Worm (Caenorhabditis elegans): ENCODE measurements around the gene nse-4.

The nse-4 gene

DNA sequence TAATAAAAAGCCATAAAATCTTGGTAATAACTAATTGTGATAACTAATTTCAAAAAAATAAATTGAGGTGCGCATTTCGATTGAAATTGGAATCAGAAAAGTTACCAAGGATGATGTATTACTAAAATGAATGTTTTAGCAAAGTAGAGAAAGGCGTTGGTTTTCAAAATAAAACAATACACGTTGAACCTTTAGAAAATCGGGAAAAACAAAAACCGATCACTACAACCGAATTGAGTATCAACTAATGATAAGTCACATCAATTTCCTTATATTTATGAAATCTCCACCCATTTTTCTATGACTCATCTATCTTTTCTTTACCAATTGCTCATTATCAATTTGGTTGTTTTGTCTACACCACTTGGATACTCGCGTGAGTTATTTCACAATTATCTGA is 19.8 kb downstream of the nse-4 start, which contains the start of gene H21P03.10:
TSS of gene H21P03.10 (plus strand) at position 301 of the 400 bp plus-strand sequence.
- TF ChIP-seq ztf-11 (tag; optimal IDR thresholded peaks at IDR 0.05) (no peak), hlh-1 (tag; optimal IDR thresholded peaks at IDR 0.05) (no peak), elt-1 (tag; optimal IDR thresholded peaks at IDR 0.05; ENCODE audit: borderline replicate concordance, insufficient read depth) (no peak), pha-4 (tag; optimal IDR thresholded peaks at IDR 0.05) (no peak), ceh-43 (GFP tag; optimal IDR thresholded peaks at IDR 0.05) (no peak), zip-8 (tag; optimal IDR thresholded peaks at IDR 0.05) (no peak), tbx-8 (GFP tag; optimal IDR thresholded peaks at IDR 0.05) (no peak)

DNA sequence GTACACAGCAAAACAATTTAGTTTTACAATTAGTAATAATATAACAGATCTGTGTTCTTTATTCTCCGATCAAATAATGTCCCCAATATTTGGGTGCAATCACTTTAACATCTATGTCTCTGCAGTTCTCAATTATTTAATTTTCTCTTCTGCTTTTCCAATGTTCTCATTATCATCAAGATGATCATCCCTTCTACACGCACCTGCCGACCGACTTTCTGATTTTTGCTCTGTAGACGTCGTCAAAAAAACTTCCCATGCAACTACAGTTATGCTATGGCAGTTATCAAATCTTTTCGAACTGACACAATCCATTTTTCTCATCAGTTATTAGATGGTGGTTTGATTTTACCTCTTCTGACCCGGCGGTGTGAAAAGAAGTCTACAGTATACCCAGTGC is 23.0 kb downstream of the nse-4 start:
- no peak for TF ChIP-seq nhr-12 (tag; optimal IDR thresholded peaks at IDR 0.05)
- TF ChIP-seq unc-120 (tag; optimal IDR thresholded peaks at IDR 0.05; ENCODE audit: poor library complexity, severe bottlenecking), result no peak
- TF ChIP-seq nhr-2 (tag; optimal IDR thresholded peaks at IDR 0.05), result no peak
- no peak for TF ChIP-seq M03D4.4 (tag; optimal IDR thresholded peaks at IDR 0.05)
- TF ChIP-seq nhr-76 (tag; optimal IDR thresholded peaks at IDR 0.05), result no peak
- no peak for TF ChIP-seq zip-8 (tag; optimal IDR thresholded peaks at IDR 0.05)
- no peak for TF ChIP-seq sptf-1 (tag; optimal IDR thresholded peaks at IDR 0.05)
- no peak for TF ChIP-seq lsy-2 (tag; optimal IDR thresholded peaks at IDR 0.05)
- TF ChIP-seq lin-32 (GFP tag; optimal IDR thresholded peaks at IDR 0.05), result no peak

DNA sequence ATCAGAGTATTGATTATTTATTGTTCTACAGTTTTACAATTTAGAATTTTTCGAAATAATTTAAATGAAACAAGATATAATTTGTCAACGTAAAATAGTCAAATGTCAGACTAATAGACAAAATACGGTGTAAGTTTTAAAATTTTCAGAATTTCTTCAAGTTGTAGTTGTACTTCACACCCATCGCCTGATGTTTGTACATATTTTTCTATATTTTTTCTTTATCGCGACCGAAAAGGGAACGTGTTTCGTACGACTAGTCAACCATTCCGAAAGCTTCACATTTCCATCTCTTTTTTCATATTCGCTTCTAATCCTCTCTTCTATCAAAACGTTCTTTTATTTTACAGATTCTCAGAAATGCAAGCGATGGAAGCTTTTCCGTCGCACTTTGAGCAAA is 23.8 kb downstream of the nse-4 start, which contains the start of gene twk-25:
TSS of gene twk-25 (plus strand) at position 301 of the 400 bp plus-strand sequence.
- TF ChIP-seq nhr-2 (tag; optimal IDR thresholded peaks at IDR 0.05) (no peak), unc-120 (tag; optimal IDR thresholded peaks at IDR 0.05; ENCODE audit: poor library complexity, severe bottlenecking) (no peak), snpc-4 (tag; optimal IDR thresholded peaks at IDR 0.05) (no peak), lsy-2 (tag; optimal IDR thresholded peaks at IDR 0.05) (no peak), bed-3 (GFP tag; optimal IDR thresholded peaks at IDR 0.05) (no peak), M03D4.4 (tag; optimal IDR thresholded peaks at IDR 0.05) (no peak), sem-2 (GFP tag; optimal IDR thresholded peaks at IDR 0.05) (no peak), ceh-83 (GFP tag; optimal IDR thresholded peaks at IDR 0.05) (no peak), lin-32 (GFP tag; optimal IDR thresholded peaks at IDR 0.05) (no peak), flh-1 (GFP tag; optimal IDR thresholded peaks at IDR 0.05) (no peak), sptf-1 (tag; optimal IDR thresholded peaks at IDR 0.05) (no peak), lin-13 (tag; optimal IDR thresholded peaks at IDR 0.05) (no peak), unc-39 (tag; optimal IDR thresholded peaks at IDR 0.05) (no peak), cnd-1 (tag; optimal IDR thresholded peaks at IDR 0.05) (no peak), ztf-11 (tag; optimal IDR thresholded peaks at IDR 0.05) (no peak), unc-62 (GFP tag; optimal IDR thresholded peaks at IDR 0.05) (no peak), elt-1 (tag; optimal IDR thresholded peaks at IDR 0.05; ENCODE audit: borderline replicate concordance, insufficient read depth) (no peak)

DNA sequence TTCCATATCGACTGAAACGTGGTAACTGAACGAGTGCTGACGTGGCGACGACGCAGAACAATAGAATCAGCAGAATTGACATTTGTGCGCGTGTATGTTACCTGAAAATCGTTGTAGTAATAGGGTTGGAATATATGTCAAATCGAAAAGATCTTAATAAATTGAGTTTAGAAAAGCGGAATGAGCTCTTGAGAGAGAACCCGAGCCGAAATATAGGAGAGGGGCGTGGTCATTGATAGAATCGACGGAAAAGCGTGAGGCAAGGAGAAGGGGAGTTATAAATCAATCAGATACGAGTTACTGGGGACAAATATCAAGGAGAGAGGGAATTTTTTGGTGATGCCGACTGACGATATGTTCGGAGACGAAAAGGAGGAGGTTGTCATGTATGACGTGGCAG is 30.0 kb downstream of the nse-4 start, which contains the start of gene M04B2.6:
TSS of gene M04B2.6 (minus strand) at position 101 of the 400 bp plus-strand sequence.
- TF ChIP-seq bed-3 (GFP tag; optimal IDR thresholded peaks at IDR 0.05) (no peak), mab-5 (tag; optimal IDR thresholded peaks at IDR 0.05) (no peak), blmp-1 (tag; optimal IDR thresholded peaks at IDR 0.05) (no peak), drap-1 (GFP tag; optimal IDR thresholded peaks at IDR 0.05) (no peak), lsy-2 (tag; optimal IDR thresholded peaks at IDR 0.05) (no peak), ceh-43 (GFP tag; optimal IDR thresholded peaks at IDR 0.05) (no peak), sem-2 (GFP tag; optimal IDR thresholded peaks at IDR 0.05) (no peak), nhr-28 (tag; optimal IDR thresholded peaks at IDR 0.05) (no peak), nhr-2 (tag; optimal IDR thresholded peaks at IDR 0.05) (no peak), pha-4 (tag; optimal IDR thresholded peaks at IDR 0.05) (no peak), nhr-76 (tag; optimal IDR thresholded peaks at IDR 0.05) (no peak)

DNA sequence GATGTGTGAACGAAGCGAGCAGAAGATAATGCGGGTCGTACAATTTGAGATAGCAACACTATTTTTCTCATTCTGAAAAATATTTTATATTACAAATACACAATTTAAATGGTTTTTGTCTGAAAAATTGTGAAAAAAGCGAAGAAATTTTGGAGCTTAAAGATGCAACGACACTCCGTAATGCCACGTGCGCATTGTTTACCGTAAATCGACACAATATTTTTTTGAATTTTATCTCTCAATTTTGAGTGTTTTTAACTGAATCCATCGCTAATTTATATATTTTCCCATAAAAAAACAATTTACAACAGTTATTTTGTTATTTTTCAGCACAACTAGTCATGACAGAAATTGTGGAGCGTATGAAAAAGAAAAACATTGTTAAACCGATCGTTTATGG is 40.3 kb downstream of the nse-4 start, which contains the start of the genes M04B2.4 and gfl-1:
TSS of gene M04B2.4 (minus strand) at position 72 of the 400 bp plus-strand sequence.
TSS of gene gfl-1 (plus strand) at position 331 of the 400 bp plus-strand sequence.
- TF ChIP-seq ztf-11 (tag; optimal IDR thresholded peaks at IDR 0.05) (no peak), nhr-237 (tag; optimal IDR thresholded peaks at IDR 0.05) (peak; percentile 10), ces-1 (GFP tag; optimal IDR thresholded peaks at IDR 0.05) (peak; percentile 10)
